Fruit fly (Drosophila melanogaster): ENCODE results near the gene tomboy20.

Gene tomboy20

DNA sequence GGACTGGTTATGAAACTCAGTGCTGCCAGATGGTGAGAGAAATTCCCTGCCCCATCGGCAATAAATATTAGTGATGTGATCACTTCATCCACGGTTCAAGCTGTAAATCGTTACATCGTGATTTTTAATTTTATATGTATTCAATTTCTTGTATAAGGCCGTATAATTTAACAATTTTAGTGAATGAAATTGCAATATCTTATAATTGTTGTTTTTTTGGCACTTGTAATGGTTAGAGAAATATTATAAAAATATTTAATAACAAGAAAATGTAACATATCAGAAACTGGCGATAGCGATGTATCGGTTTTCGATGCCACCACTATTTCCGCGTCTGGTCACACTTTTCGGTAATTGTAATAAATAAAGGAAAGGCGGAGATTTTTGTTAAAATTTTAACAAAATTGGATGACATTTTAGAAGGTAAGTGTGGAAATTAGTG is 48.3 kb upstream of the tomboy20 start, which contains the start of the genes mRpL37 and Rbp1 (continued):
- TF ChIP-seq CG18764 (GFP tag; optimal IDR thresholded peaks at IDR 0.05) (peak; percentile 57), dan (GFP tag; IDR thresholded peaks at IDR 0.05) (peak; percentile 43; the same call in 1 of the 2 replicates), fd96Cb (tag; optimal IDR thresholded peaks at IDR 0.05) (peak; percentile 59), Lpt (GFP tag; optimal IDR thresholded peaks at IDR 0.05) (no peak), CG18619 (GFP tag; optimal IDR thresholded peaks at IDR 0.05) (peak; percentile 52), CG34422 (GFP tag; IDR thresholded peaks at IDR 0.05) (peak; percentile 47; the same call in 2 of the 3 replicates), HLH3B (GFP tag; IDR thresholded peaks at IDR 0.05) (peak; percentile 71; the same call in 1 of the 2 replicates), CG7271 (tag; optimal IDR thresholded peaks at IDR 0.05) (no peak), klu (GFP tag; IDR thresholded peaks at IDR 0.05) (peak; percentile 70), CG14710 (tag; optimal IDR thresholded peaks at IDR 0.05) (peak; percentile 93), bigmax (GFP tag; optimal IDR thresholded peaks at IDR 0.05) (no peak), tin (GFP tag; optimal IDR thresholded peaks at IDR 0.05) (peak; percentile 78), p53 (GFP tag; optimal IDR thresholded peaks at IDR 0.05) (no peak), crc (GFP tag; optimal IDR thresholded peaks at IDR 0.05) (no peak), CG6175 (GFP tag; IDR thresholded peaks at IDR 0.05) (no peak), CG11456 (GFP tag; IDR thresholded peaks at IDR 0.05) (peak; percentile 84), tup (GFP tag; optimal IDR thresholded peaks at IDR 0.05) (no peak), trh (GFP tag; optimal IDR thresholded peaks at IDR 0.05) (peak; percentile 11), Mrtf (GFP tag; IDR thresholded peaks at IDR 0.05) (peak; percentile 64; the same call in 1 of the 3 replicates), CG33213 (GFP tag; optimal IDR thresholded peaks at IDR 0.05) (no peak), unpg (GFP tag; optimal IDR thresholded peaks at IDR 0.05) (peak; percentile 69), her (GFP tag; optimal IDR thresholded peaks at IDR 0.05) (no peak), insv (GFP tag; optimal IDR thresholded peaks at IDR 0.05) (peak in 1 of 2 experiments; percentile 42), z (GFP tag; IDR thresholded peaks at IDR 0.05) (no peak), Nf-YB (GFP tag; optimal IDR thresholded peaks at IDR 0.05) (no peak), CG4328 (GFP tag; optimal IDR thresholded peaks at IDR 0.05) (peak; percentile 72), YL-1 (GFP tag; optimal IDR thresholded peaks at IDR 0.05) (peak; percentile 76), CG9609 (GFP tag; optimal IDR thresholded peaks at IDR 0.05) (no peak), CG17385 (GFP tag; optimal IDR thresholded peaks at IDR 0.05) (peak; percentile 66), CG2129 (GFP tag; IDR thresholded peaks at IDR 0.05; ENCODE audit: partially characterized antibody) (peak; percentile 98), CG8388 (GFP tag; optimal IDR thresholded peaks at IDR 0.05) (no peak), gcm (GFP tag; optimal IDR thresholded peaks at IDR 0.05) (no peak), cas (GFP tag; IDR thresholded peaks at IDR 0.05) (no peak), Sox102F (GFP tag; optimal IDR thresholded peaks at IDR 0.05) (peak; percentile 73), h (optimal IDR thresholded peaks at IDR 0.05) (no peak), MBD-R2 (GFP tag; IDR thresholded peaks at IDR 0.05) (peak; percentile 91), lbe (GFP tag; optimal IDR thresholded peaks at IDR 0.05) (no peak), gsb (GFP tag; IDR thresholded peaks at IDR 0.05) (no peak), CG17802 (tag; optimal IDR thresholded peaks at IDR 0.05) (no peak), corto (GFP tag; optimal IDR thresholded peaks at IDR 0.05) (peak; percentile 30), NfI (GFP tag; optimal IDR thresholded peaks at IDR 0.05) (peak; percentile 71), CG7928 (GFP tag; optimal IDR thresholded peaks at IDR 0.05) (peak; percentile 21), CG13296 (GFP tag; optimal IDR thresholded peaks at IDR 0.05) (peak; percentile 47), E2f2 (GFP tag; IDR thresholded peaks at IDR 0.05) (peak; percentile 57), Adf1 (GFP tag; IDR thresholded peaks at IDR 0.05) (peak; percentile 31; the same call in 1 of the 2 replicates), NC2α (GFP tag; optimal IDR thresholded peaks at IDR 0.05) (no peak), CG9215 (GFP tag; IDR thresholded peaks at IDR 0.05) (peak; percentile 88), peb (GFP tag; IDR thresholded peaks at IDR 0.05) (peak; percentile 54; the same call in 1 of the 2 replicates), CG4707 (GFP tag; optimal IDR thresholded peaks at IDR 0.05) (no peak), gt (GFP tag; IDR thresholded peaks at IDR 0.05) (peak; percentile 11; the same call in 1 of the 2 replicates), Hr3 (GFP tag; optimal IDR thresholded peaks at IDR 0.05) (peak; percentile 85), cato (GFP tag; optimal IDR thresholded peaks at IDR 0.05; ENCODE audit: borderline replicate concordance) (peak; percentile 68)

Measured in whole organism, embryonic.